Fruit fly (Drosophila melanogaster) whole organism, embryonic: ENCODE data around the gene CG45049.
A peak's percentile ranks its signal among the peaks of the same experiment; 100 is the strongest.

Experiments
- Atf3 ChIP-seq: fragments of 200-800 bp; sonication (Bioruptor generic); optimal IDR thresholded peaks from 3 replicates; lab custom pipeline; 2016; ENCODE audit warnings: missing biosample characterization, missing genetic modification characterization
- B-H1 ChIP-seq: fragments of 200-800 bp; sonication (Bioruptor generic); IDR thresholded peaks from 3 replicates; pipeline ENCODE4 v1.3.6; 2022; ENCODE audit warnings: missing biosample characterization, missing genetic modification characterization
- BEAF-32 ChIP-seq: fragments of 200-800 bp; sonication (Bioruptor generic); optimal IDR thresholded peaks from 3 replicates; lab custom pipeline; 2017; ENCODE audit warnings: missing biosample characterization, missing genetic modification characterization, mild to moderate bottlenecking, moderate library complexity, missing genetic modification reagents
- CG1024 ChIP-seq: fragments of 200-800 bp; sonication (Bioruptor generic); IDR thresholded peaks from 2 replicates; pipeline ENCODE4 v1.3.6; 2022; ENCODE audit warnings: missing biosample characterization, missing genetic modification characterization
- CG10565 ChIP-seq: fragments of 200-800 bp; sonication (Bioruptor generic); optimal IDR thresholded peaks from 3 replicates; lab custom pipeline; 2016; ENCODE audit warnings: missing biosample characterization, mild to moderate bottlenecking, missing genetic modification characterization
- CG11456 ChIP-seq: fragments of 200-800 bp; sonication (Bioruptor generic); IDR thresholded peaks from 3 replicates; pipeline ENCODE4 v1.3.6; 2022; ENCODE audit warnings: missing biosample characterization, missing genetic modification characterization
- CG13123 ChIP-seq: fragments of 200-800 bp; sonication (Bioruptor generic); optimal IDR thresholded peaks from 2 replicates; lab custom pipeline; 2016; ENCODE audit warnings: missing biosample characterization, missing genetic modification characterization
- CG14965 ChIP-seq: fragments of 200-800 bp; sonication (Bioruptor generic); optimal IDR thresholded peaks from 2 replicates; lab custom pipeline; 2016; ENCODE audit warnings: missing biosample characterization, missing genetic modification characterization, borderline replicate concordance
- CG15696 ChIP-seq: fragments of 200-800 bp; sonication (Bioruptor generic); optimal IDR thresholded peaks from 2 replicates; lab custom pipeline; 2019; ENCODE audit warnings: missing biosample characterization, mild to moderate bottlenecking, missing genetic modification characterization, moderate library complexity
- CG1647 ChIP-seq: fragments of 200-800 bp; sonication (Bioruptor generic); optimal IDR thresholded peaks from 3 replicates; lab custom pipeline; 2016; ENCODE audit warnings: missing biosample characterization, missing genetic modification characterization
- CG17829 ChIP-seq: fragments of 200-800 bp; optimal IDR thresholded peaks from 2 replicates; lab custom pipeline; 2019; ENCODE audit warnings: missing biosample characterization, mild to moderate bottlenecking, missing genetic modification characterization, moderate library complexity
- CG1792 ChIP-seq: fragments of 200-800 bp; sonication (Bioruptor generic); optimal IDR thresholded peaks from 2 replicates; lab custom pipeline; 2016; ENCODE audit warnings: missing biosample characterization, missing genetic modification characterization
- CG1832 ChIP-seq: fragments of 200-800 bp; sonication (Bioruptor generic); optimal IDR thresholded peaks from 2 replicates; lab custom pipeline; 2017; ENCODE audit warnings: missing biosample characterization, mild to moderate bottlenecking, missing genetic modification characterization, inconsistent platforms
- CG18599 ChIP-seq: fragments of 200-800 bp; sonication (Bioruptor generic); optimal IDR thresholded peaks from 3 replicates; lab custom pipeline; 2017; ENCODE audit warnings: missing biosample characterization, missing genetic modification characterization, mild to moderate bottlenecking, moderate library complexity, missing genetic modification reagents
- CG32532 ChIP-seq: fragments of 200-800 bp; sonication (Bioruptor generic); IDR thresholded peaks from 2 replicates; pipeline ENCODE4 v1.3.6; 2022; ENCODE audit warnings: missing biosample characterization, missing genetic modification characterization
- CG3995 ChIP-seq: fragments of 200-800 bp; sonication (Bioruptor generic); optimal IDR thresholded peaks from 3 replicates; lab custom pipeline; 2016; ENCODE audit warnings: missing biosample characterization, missing genetic modification characterization
- CG4707 ChIP-seq: fragments of 200-800 bp; sonication (Bioruptor generic); optimal IDR thresholded peaks from 2 replicates; lab custom pipeline; 2018; ENCODE audit warnings: missing biosample characterization, mild to moderate bottlenecking, missing genetic modification characterization, moderate library complexity
- CG6791 ChIP-seq: fragments of 200-800 bp; sonication (Bioruptor generic); IDR thresholded peaks from 3 replicates; pipeline ENCODE4 v1.3.6; 2022; ENCODE audit warnings: missing biosample characterization, missing genetic modification characterization; ENCODE audit not compliant: partially characterized antibody
- CG6854 ChIP-seq: fragments of 200-800 bp; sonication (Bioruptor generic); optimal IDR thresholded peaks from 3 replicates; lab custom pipeline; 2017; ENCODE audit warnings: missing biosample characterization, mild to moderate bottlenecking, missing genetic modification characterization
- CG9727 ChIP-seq: fragments of 200-800 bp; sonication (Bioruptor generic); optimal IDR thresholded peaks from 3 replicates; lab custom pipeline; 2017; ENCODE audit warnings: missing biosample characterization, mild to moderate bottlenecking, missing genetic modification characterization
- Dek ChIP-seq: fragments of 200-800 bp; sonication (Bioruptor generic); optimal IDR thresholded peaks from 3 replicates; lab custom pipeline; 2019; ENCODE audit warnings: missing biosample characterization, mild to moderate bottlenecking, missing genetic modification characterization, moderate library complexity
- E2f2 ChIP-seq: fragments of 200-800 bp; sonication (Bioruptor generic); IDR thresholded peaks from 2 replicates; pipeline ENCODE4 v1.3.6; 2022; ENCODE audit warnings: missing biosample characterization, missing genetic modification characterization
- Fer2 ChIP-seq: fragments of 200-800 bp; sonication (Bioruptor generic); optimal IDR thresholded peaks from 2 replicates; lab custom pipeline; 2018; ENCODE audit warnings: missing biosample characterization, mild to moderate bottlenecking, missing genetic modification characterization, moderate library complexity
- HmgZ ChIP-seq: fragments of 200-800 bp; sonication (Bioruptor generic); optimal IDR thresholded peaks from 2 replicates; lab custom pipeline; 2018; ENCODE audit warnings: missing biosample characterization, mild to moderate bottlenecking, missing genetic modification characterization
- Hmx ChIP-seq: fragments of 200-800 bp; sonication (Bioruptor generic); optimal IDR thresholded peaks from 2 replicates; lab custom pipeline; 2016; ENCODE audit warnings: missing biosample characterization, missing genetic modification characterization
- Hsf ChIP-seq: fragments of 200-800 bp; sonication (Bioruptor generic); optimal IDR thresholded peaks from 3 replicates; lab custom pipeline; 2016; ENCODE audit warnings: missing biosample characterization, missing genetic modification characterization
- Lhr ChIP-seq: fragments of 200-800 bp; sonication (Bioruptor generic); optimal IDR thresholded peaks from 3 replicates; lab custom pipeline; 2017; ENCODE audit warnings: mild to moderate bottlenecking, missing biosample characterization, missing genetic modification reagents, missing genetic modification characterization
- Lpt ChIP-seq: fragments of >200 bp; optimal IDR thresholded peaks from 2 replicates; lab custom pipeline; 2018; ENCODE audit warnings: missing biosample characterization, missing genetic modification characterization
- MESR4 ChIP-seq: fragments of 200-800 bp; sonication (Bioruptor generic); optimal IDR thresholded peaks from 2 replicates; lab custom pipeline; 2018; ENCODE audit warnings: missing biosample characterization, mild to moderate bottlenecking, missing genetic modification characterization, moderate library complexity
- Mad ChIP-seq: fragments of 200-800 bp; sonication (Bioruptor generic); optimal IDR thresholded peaks from 2 replicates; lab custom pipeline; 2016; ENCODE audit warnings: missing biosample characterization, missing genetic modification characterization
- Oaz ChIP-seq: fragments of 200-800 bp; sonication (Bioruptor generic); IDR thresholded peaks from 2 replicates; pipeline ENCODE4 v1.3.6; 2022; ENCODE audit warnings: missing biosample characterization, missing genetic modification characterization
- Sox102F ChIP-seq: fragments of 200-800 bp; sonication (Bioruptor generic); optimal IDR thresholded peaks from 2 replicates; lab custom pipeline; 2018; ENCODE audit warnings: missing biosample characterization, mild to moderate bottlenecking, missing genetic modification characterization, moderate library complexity
- Xbp1 ChIP-seq: fragments of 200-800 bp; sonication (Bioruptor generic); optimal IDR thresholded peaks from 3 replicates; lab custom pipeline; 2016; ENCODE audit warnings: missing biosample characterization, mild to moderate bottlenecking, missing genetic modification characterization
- YL-1 ChIP-seq: fragments of 200-800 bp; sonication (Bioruptor generic); optimal IDR thresholded peaks from 3 replicates; lab custom pipeline; 2017; ENCODE audit warnings: missing biosample characterization, mild to moderate bottlenecking, missing genetic modification characterization
- ac ChIP-seq: fragments of 200-800 bp; sonication (Bioruptor generic); optimal IDR thresholded peaks from 3 replicates; lab custom pipeline; 2017; ENCODE audit warnings: missing biosample characterization, mild to moderate bottlenecking, missing genetic modification characterization
- aop ChIP-seq: fragments of 200-800 bp; sonication (Bioruptor generic); IDR thresholded peaks from 2 replicates; pipeline ENCODE4 v1.3.6; 2022; ENCODE audit warnings: missing biosample characterization, missing genetic modification characterization
- ara ChIP-seq: fragments of 200-800 bp; sonication (Bioruptor generic); IDR thresholded peaks from 2 replicates; pipeline ENCODE4 v1.3.6; 2022; ENCODE audit warnings: missing biosample characterization, missing genetic modification characterization
- br ChIP-seq: fragments of >200 bp; optimal IDR thresholded peaks from 2 replicates; lab custom pipeline; 2017
- bsh ChIP-seq, 2 experiments: fragments of 200-800 bp; sonication (Bioruptor generic); optimal IDR thresholded peaks; 2 replicates each; lab custom pipeline; 2017 to 2018; ENCODE audit warnings: mild to moderate bottlenecking in 2 of 2, missing biosample characterization in 2 of 2, missing genetic modification characterization in 2 of 2, moderate library complexity in 1 of 2
- cad ChIP-seq: fragments of >200 bp; optimal IDR thresholded peaks from 2 replicates; lab custom pipeline; 2017; ENCODE audit warnings: missing biosample characterization, missing genetic modification characterization
- chn ChIP-seq: fragments of 200-800 bp; sonication (Bioruptor generic); optimal IDR thresholded peaks from 2 replicates; lab custom pipeline; 2016; ENCODE audit warnings: missing biosample characterization, missing genetic modification characterization
- emc ChIP-seq: fragments of 200-800 bp; sonication (Bioruptor generic); optimal IDR thresholded peaks from 2 replicates; lab custom pipeline; 2016; ENCODE audit warnings: missing biosample characterization, missing genetic modification characterization
- esg ChIP-seq: fragments of 200-800 bp; sonication (Bioruptor generic); conservative IDR thresholded peaks from 2 replicates; pipeline ENCODE4 v1.3.6; 2022; ENCODE audit warnings: missing biosample characterization, missing genetic modification characterization
- ham ChIP-seq: fragments of 200-800 bp; sonication (Bioruptor generic); IDR thresholded peaks from 2 replicates; pipeline ENCODE4 v1.3.6; 2022; ENCODE audit warnings: missing biosample characterization, missing genetic modification characterization
- knrl ChIP-seq: fragments of 200-800 bp; sonication (Bioruptor generic); IDR thresholded peaks from 3 replicates; pipeline ENCODE4 v1.3.6; 2022; ENCODE audit warnings: missing biosample characterization, missing genetic modification characterization; ENCODE audit not compliant: partially characterized antibody
- psq ChIP-seq: fragments of 200-800 bp; sonication (Bioruptor generic); optimal IDR thresholded peaks from 2 replicates; lab custom pipeline; 2017; ENCODE audit warnings: missing biosample characterization, missing genetic modification characterization
- sens ChIP-seq: fragments of 200-800 bp; sonication (Bioruptor generic); peaks from one replicate; lab custom pipeline; 2016; ENCODE audit warnings: missing biosample characterization, missing genetic modification characterization
- sim ChIP-seq: fragments of 200-800 bp; sonication (Bioruptor generic); IDR thresholded peaks from 2 replicates; pipeline ENCODE4 v1.3.6; 2022; ENCODE audit warnings: missing biosample characterization, missing genetic modification characterization
- tll ChIP-seq, 2 experiments: fragments of 200-800 bp in 1 of 2; fragments of >200 bp in 1 of 2; sonication (Bioruptor generic) in 1 of 2; optimal IDR thresholded peaks; 2 replicates each; lab custom pipeline; 2017 to 2019; ENCODE audit warnings: missing biosample characterization in 2 of 2, missing genetic modification characterization in 2 of 2, mild to moderate bottlenecking in 1 of 2, moderate library complexity in 1 of 2
- zen ChIP-seq: fragments of 200-800 bp; sonication (Bioruptor generic); optimal IDR thresholded peaks from 3 replicates; lab custom pipeline; 2018; ENCODE audit warnings: missing biosample characterization, mild to moderate bottlenecking, missing genetic modification characterization, moderate library complexity
- zfh1 ChIP-seq: fragments of 200-800 bp; sonication (Bioruptor generic); IDR thresholded peaks from 3 replicates; pipeline ENCODE4 v1.3.6; 2022; ENCODE audit warnings: missing biosample characterization, missing genetic modification characterization

CG45049 gene

DNA sequence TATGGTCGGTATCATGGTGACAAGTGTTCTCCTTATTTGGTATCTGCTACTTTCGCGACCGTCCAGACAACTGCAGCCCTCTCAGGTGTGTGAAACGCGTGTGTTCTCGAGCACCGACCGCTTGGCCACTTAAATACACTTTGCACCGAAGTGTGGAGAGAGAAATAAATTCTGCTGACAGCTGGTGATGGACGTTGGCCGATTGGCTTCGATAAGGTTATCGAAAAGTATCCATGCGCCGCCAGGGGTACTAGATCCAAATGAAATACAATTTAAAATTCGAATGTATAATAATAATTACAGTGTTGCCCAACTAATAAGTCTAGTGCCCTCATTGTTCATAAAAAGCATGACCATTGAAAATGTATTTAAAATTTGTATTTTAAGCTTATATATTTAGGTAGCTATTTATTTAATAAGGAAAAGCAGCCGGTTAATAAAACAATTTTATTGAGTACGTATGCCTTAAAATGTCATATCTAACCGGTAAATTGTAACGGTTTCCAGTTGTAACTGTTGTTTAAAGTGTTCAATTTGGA lies 40.4 kb upstream of the CG45049 start, which contains the start of the genes Gclm and CG17625 (continued):
- TF ChIP-seq CG6791 (GFP tag; lab: Robert Waterston, UW) (peak; percentile 76), CG4707 (GFP tag; lab: Kevin White, UChicago) (no peak), BEAF-32 (GFP tag; lab: Kevin White, UChicago) (peak; percentile 81), E2f2 (GFP tag; lab: Robert Waterston, UW) (peak; percentile 79), CG15696 (tag; lab: Kevin White, UChicago) (peak; percentile 34), cad (no peak), Lpt (GFP tag; lab: Kevin White, UChicago) (no peak), Lhr (GFP tag; lab: Kevin White, UChicago) (peak; percentile 29), psq (GFP tag; lab: Kevin White, UChicago) (peak; percentile 0), YL-1 (GFP tag; lab: Kevin White, UChicago) (peak; percentile 64), CG11456 (GFP tag; lab: Robert Waterston, UW) (peak; percentile 74), sim (GFP tag; lab: Robert Waterston, UW) (no peak), CG13123 (no peak), CG9727 (GFP tag; lab: Kevin White, UChicago) (peak; percentile 41), Xbp1 (GFP tag; lab: Kevin White, UChicago) (peak; percentile 62), tll (GFP tag; optimal IDR thresholded peaks at IDR 0.05; lab: Kevin White, UChicago) (no peak), CG1647 (GFP tag; lab: Kevin White, UChicago) (peak; percentile 22), CG6854 (peak; percentile 59), knrl (GFP tag; lab: Robert Waterston, UW) (peak; percentile 79), esg (GFP tag; lab: Robert Waterston, UW) (peak; percentile 50; the same call in 1 of the 2 replicates), zfh1 (GFP tag; lab: Robert Waterston, UW) (peak; percentile 38; the same call in 1 of the 3 replicates), ara (GFP tag; lab: Robert Waterston, UW) (no peak), Mad (peak; percentile 47), br (no peak), ham (GFP tag; lab: Robert Waterston, UW) (no peak), zen (peak; percentile 15), chn (GFP tag; lab: Kevin White, UChicago) (peak; percentile 46), CG10565 (GFP tag; lab: Kevin White, UChicago) (no peak), CG32532 (GFP tag; lab: Robert Waterston, UW) (peak; percentile 66), Oaz (GFP tag; lab: Robert Waterston, UW) (peak; percentile 35; the same call in 1 of the 2 replicates), CG1792 (no peak), CG3995 (GFP tag; lab: Kevin White, UChicago) (peak; percentile 50), CG17829 (peak; percentile 74), MESR4 (peak; percentile 99), CG1832 (no peak), emc (GFP tag; lab: Kevin White, UChicago) (no peak), Hmx (GFP tag; lab: Kevin White, UChicago) (no peak), Atf3 (GFP tag; lab: Kevin White, UChicago) (no peak), Hsf (GFP tag; lab: Kevin White, UChicago) (peak; percentile 50), Dek (peak; percentile 32), B-H1 (GFP tag; lab: Robert Waterston, UW) (no peak), HmgZ (tag; lab: Kevin White, UChicago) (peak; percentile 66), CG14965 (GFP tag; lab: Kevin White, UChicago) (no peak), Fer2 (no peak), aop (GFP tag; lab: Robert Waterston, UW) (no peak), sens (GFP tag; lab: Kevin White, UChicago) (peak; percentile 92), ac (no peak), CG1024 (GFP tag; lab: Robert Waterston, UW) (peak; percentile 35; the same call in 1 of the 2 replicates), bsh (GFP tag; optimal IDR thresholded peaks at IDR 0.05; lab: Kevin White, UChicago) (peak; percentile 46 to 55), Sox102F (peak; percentile 44), CG18599 (GFP tag; lab: Kevin White, UChicago) (peak; percentile 63)
